Worm (Caenorhabditis elegans) whole organism, L4 larva: ENCODE measurements around the gene ceh-14.

ENCODE experiments used
- F10B5.3 ChIP-seq: sonication (generic microtip); optimal IDR thresholded peaks from 2 replicates; lab custom pipeline; 2016; ENCODE audit warnings: mild to moderate bottlenecking, missing genetic modification characterization, missing compliant biosample characterization
- F26F4.8 ChIP-seq: fragments of 200-800 bp; sonication (Bioruptor generic); conservative IDR thresholded peaks from 2 replicates; pipeline ENCODE4 v1.3.6; 2022; ENCODE audit warnings: missing genetic modification characterization, missing compliant biosample characterization
- F44E2.7 ChIP-seq: fragments of 200-800 bp; sonication (Bioruptor generic); IDR thresholded peaks from 2 replicates; pipeline ENCODE4 v2.1.2; 2022; ENCODE audit warnings: missing genetic modification characterization, missing compliant biosample characterization
- R02D3.7 ChIP-seq: fragments of 150-350 bp; sonication (generic microtip); optimal IDR thresholded peaks from 3 replicates; lab custom pipeline; 2014; ENCODE audit warnings: missing biosample characterization, missing genetic modification characterization
- T20F7.1 ChIP-seq: fragments of 200-800 bp; sonication (Bioruptor generic); optimal IDR thresholded peaks from 2 replicates; lab custom pipeline; 2018; ENCODE audit warnings: mild to moderate bottlenecking, missing genetic modification characterization, missing compliant biosample characterization
- Y48G9A.11 ChIP-seq: fragments of 200-800 bp; sonication (Bioruptor generic); IDR thresholded peaks from 2 replicates; pipeline ENCODE4 v1.3.6; 2022; ENCODE audit warnings: missing genetic modification reagents, missing genetic modification characterization, missing compliant biosample characterization
- Y5F2A.4 ChIP-seq: fragments of 200-800 bp; sonication (Bioruptor generic); optimal IDR thresholded peaks from 2 replicates; lab custom pipeline; 2018; ENCODE audit warnings: mild to moderate bottlenecking, missing genetic modification characterization, missing compliant biosample characterization
- aha-1 ChIP-seq: fragments of 150-350 bp; peaks from one replicate; lab custom pipeline; 2014; ENCODE audit warnings: missing biosample characterization, missing genetic modification characterization
- aly-2 ChIP-seq: sonication (generic microtip); optimal IDR thresholded peaks from 2 replicates; lab custom pipeline; 2018; ENCODE audit warnings: missing biosample characterization, missing genetic modification characterization
- ama-1 ChIP-seq: fragments of 150-350 bp; optimal IDR thresholded peaks from 2 replicates; lab custom pipeline; 2014; ENCODE audit warnings: inconsistent platforms, mixed read lengths
- arid-1 ChIP-seq: fragments of 200-800 bp; sonication (Bioruptor generic); conservative IDR thresholded peaks from 2 replicates; pipeline ENCODE4 v1.3.6; 2022; ENCODE audit warnings: missing genetic modification reagents, missing genetic modification characterization, missing compliant biosample characterization
- ceh-44 ChIP-seq: fragments of 200-800 bp; sonication (Bioruptor generic); IDR thresholded peaks from 2 replicates; pipeline ENCODE4 v1.3.6; 2022; ENCODE audit warnings: missing genetic modification reagents, missing genetic modification characterization, missing compliant biosample characterization
- ceh-62 ChIP-seq: sonication (generic microtip); optimal IDR thresholded peaks from 2 replicates; lab custom pipeline; 2017; ENCODE audit warnings: missing biosample characterization, missing genetic modification characterization
- cey-2 ChIP-seq: sonication (generic microtip); optimal IDR thresholded peaks from 3 replicates; lab custom pipeline; 2017; ENCODE audit warnings: missing genetic modification characterization, mild to moderate bottlenecking, missing compliant biosample characterization, antibody characterized with exemption, borderline replicate concordance; ENCODE audit not compliant: insufficient read depth
- daf-16 ChIP-seq, 3 experiments: sonication (generic microtip); optimal IDR thresholded peaks; 2 replicates each; lab custom pipeline; 2016 to 2017; ENCODE audit warnings: missing genetic modification characterization in 3 of 3, missing genetic modification reagents in 3 of 3, mild to moderate bottlenecking in 2 of 3, missing compliant biosample characterization in 2 of 3, missing biosample characterization in 1 of 3, moderate library complexity in 1 of 3
- dmd-6 ChIP-seq: fragments of 200-800 bp; sonication (Bioruptor generic); IDR thresholded peaks from 2 replicates; pipeline ENCODE4 v1.3.6; 2022; ENCODE audit warnings: missing genetic modification reagents, missing genetic modification characterization, missing compliant biosample characterization
- egl-43 ChIP-seq: fragments of 200-800 bp; sonication (Bioruptor generic); IDR thresholded peaks from 2 replicates; pipeline ENCODE4 v1.3.6; 2022; ENCODE audit warnings: missing genetic modification reagents, missing genetic modification characterization, missing compliant biosample characterization
- fkh-10 ChIP-seq: fragments of 150-350 bp; optimal IDR thresholded peaks from 2 replicates; lab custom pipeline; 2014; ENCODE audit warnings: missing biosample characterization, missing genetic modification reagents, missing genetic modification characterization
- fos-1 ChIP-seq: fragments of 150-350 bp; optimal IDR thresholded peaks from 2 replicates; lab custom pipeline; 2014; ENCODE audit warnings: missing biosample characterization, missing genetic modification characterization
- hif-1 ChIP-seq, 2 experiments: sonication (generic microtip); optimal IDR thresholded peaks; 2 replicates each; lab custom pipeline; 2016 to 2017; ENCODE audit warnings: missing compliant biosample characterization in 2 of 2, missing genetic modification characterization in 2 of 2, missing genetic modification reagents in 2 of 2, missing genotype in 2 of 2, mild to moderate bottlenecking in 1 of 2
- hlh-11 ChIP-seq: fragments of 200-800 bp; sonication (Bioruptor generic); optimal IDR thresholded peaks from 2 replicates; lab custom pipeline; 2018; ENCODE audit warnings: mild to moderate bottlenecking, missing genetic modification characterization, missing compliant biosample characterization
- hmg-1.1 ChIP-seq: fragments of 200-800 bp; sonication (Bioruptor generic); IDR thresholded peaks from 2 replicates; pipeline ENCODE4 v1.3.6; 2022; ENCODE audit warnings: missing genetic modification reagents, missing genetic modification characterization, missing compliant biosample characterization
- lin-39 ChIP-seq: fragments of 150-350 bp; optimal IDR thresholded peaks from 2 replicates; lab custom pipeline; 2014; ENCODE audit warnings: missing biosample characterization, missing genetic modification reagents, missing genetic modification characterization
- lsy-2 ChIP-seq, 2 experiments: fragments of 150-350 bp in 1 of 2; sonication (generic microtip) in 1 of 2; optimal IDR thresholded peaks; 2 replicates each; lab custom pipeline; 2014 to 2017; ENCODE audit warnings: missing biosample characterization in 2 of 2, missing genetic modification characterization in 2 of 2
- madf-5 ChIP-seq, 2 experiments: fragments of 200-800 bp; sonication (Bioruptor generic); IDR thresholded peaks; 2 replicates each; pipeline ENCODE4 v1.3.6; 2022; ENCODE audit warnings: missing compliant biosample characterization in 2 of 2, missing genetic modification characterization in 2 of 2
- mdl-1 ChIP-seq, 2 experiments: fragments of 150-350 bp in 1 of 2; sonication (generic microtip) in 1 of 2; optimal IDR thresholded peaks; 2 replicates each; lab custom pipeline; 2014 to 2017; ENCODE audit warnings: missing biosample characterization in 2 of 2, missing genetic modification characterization in 2 of 2
- mdt-29 ChIP-seq: fragments of 200-800 bp; sonication (Bioruptor generic); IDR thresholded peaks from 2 replicates; pipeline ENCODE4 v1.3.6; 2022; ENCODE audit warnings: missing genetic modification reagents, missing genetic modification characterization, missing compliant biosample characterization
- mep-1 ChIP-seq: fragments of 150-350 bp; sonication (generic microtip); optimal IDR thresholded peaks from 3 replicates; lab custom pipeline; 2014; ENCODE audit warnings: missing biosample characterization, missing genetic modification characterization
- mes-2 ChIP-seq: sonication (generic microtip); optimal IDR thresholded peaks from 2 replicates; lab custom pipeline; 2016; ENCODE audit warnings: missing genotype, mild to moderate bottlenecking, missing genetic modification characterization, missing compliant biosample characterization; ENCODE audit not compliant: poor library complexity, severe bottlenecking
- mxl-3 ChIP-seq: fragments of 200-800 bp; sonication (Bioruptor generic); optimal IDR thresholded peaks from 2 replicates; lab custom pipeline; 2018; ENCODE audit warnings: mild to moderate bottlenecking, missing genetic modification characterization, missing compliant biosample characterization
- nhr-11 ChIP-seq: fragments of 150-350 bp; optimal IDR thresholded peaks from 2 replicates; lab custom pipeline; 2014; ENCODE audit warnings: missing biosample characterization, missing genetic modification characterization
- nhr-28 ChIP-seq: fragments of 150-350 bp; optimal IDR thresholded peaks from 2 replicates; lab custom pipeline; 2014; ENCODE audit warnings: missing biosample characterization, missing genetic modification characterization
- nhr-41 ChIP-seq: fragments of 200-800 bp; sonication (Bioruptor generic); IDR thresholded peaks from 2 replicates; pipeline ENCODE4 v1.3.6; 2022; ENCODE audit warnings: missing genetic modification reagents, missing genetic modification characterization, missing compliant biosample characterization
- nhr-6 ChIP-seq: fragments of 150-350 bp; optimal IDR thresholded peaks from 2 replicates; lab custom pipeline; 2014; ENCODE audit warnings: missing biosample characterization, missing genetic modification characterization
- nhr-76 ChIP-seq: fragments of 150-350 bp; optimal IDR thresholded peaks from 2 replicates; lab custom pipeline; 2014; ENCODE audit warnings: missing biosample characterization, missing genetic modification characterization
- nhr-77 ChIP-seq: fragments of 150-350 bp; optimal IDR thresholded peaks from 2 replicates; lab custom pipeline; 2014; ENCODE audit warnings: missing biosample characterization, missing genetic modification characterization
- rbr-2 ChIP-seq: sonication (generic microtip); optimal IDR thresholded peaks from 2 replicates; lab custom pipeline; 2016; ENCODE audit warnings: missing genotype, missing genetic modification characterization, missing compliant biosample characterization
- snpc-1.2 ChIP-seq: fragments of 200-800 bp; sonication (Bioruptor generic); IDR thresholded peaks from 2 replicates; pipeline ENCODE4 v1.3.6; 2022; ENCODE audit warnings: missing genetic modification reagents, missing genetic modification characterization, missing compliant biosample characterization
- spr-1 ChIP-seq: sonication (generic microtip); optimal IDR thresholded peaks from 2 replicates; lab custom pipeline; 2016; ENCODE audit warnings: mild to moderate bottlenecking, missing genetic modification characterization, missing compliant biosample characterization
- tra-1 ChIP-seq: fragments of 200-800 bp; sonication (Bioruptor generic); IDR thresholded peaks from 2 replicates; pipeline ENCODE4 v1.3.6; 2022; ENCODE audit warnings: missing genetic modification reagents, missing genetic modification characterization, missing compliant biosample characterization
- zag-1 ChIP-seq: fragments of 150-350 bp; optimal IDR thresholded peaks from 2 replicates; lab custom pipeline; 2014; ENCODE audit warnings: missing biosample characterization, missing genetic modification characterization
- zfp-2 ChIP-seq: sonication (generic microtip); optimal IDR thresholded peaks from 2 replicates; lab custom pipeline; 2016; ENCODE audit warnings: mild to moderate bottlenecking, missing genetic modification characterization, missing compliant biosample characterization
- zfp-3 ChIP-seq: fragments of 200-800 bp; sonication (Bioruptor generic); conservative IDR thresholded peaks from 2 replicates; pipeline ENCODE4 v1.3.6; 2022; ENCODE audit warnings: missing genetic modification reagents, missing genetic modification characterization, missing compliant biosample characterization
- zip-11 ChIP-seq: fragments of 200-800 bp; sonication (Bioruptor generic); IDR thresholded peaks from 2 replicates; pipeline ENCODE4 v1.3.6; 2022; ENCODE audit warnings: missing genetic modification characterization, missing compliant biosample characterization
- ztf-11 ChIP-seq: fragments of 150-350 bp; optimal IDR thresholded peaks from 2 replicates; lab custom pipeline; 2014; ENCODE audit warnings: missing biosample characterization, missing genetic modification characterization
- ztf-7 ChIP-seq: fragments of 150-350 bp; optimal IDR thresholded peaks from 2 replicates; lab custom pipeline; 2014; ENCODE audit warnings: missing biosample characterization, missing genetic modification characterization

Gene ceh-14

ce11 chrX:7485748-7486147 lies 46.8 kb downstream of the ceh-14 start, which contains the start of gene gly-12:
gly-12 (plus strand) TSS chrX:7485864.
- peak; percentile 9 for TF ChIP-seq nhr-28 (tag; lab: Kevin White, UChicago)
- peak in 1 of 2 experiments; percentile 71 for TF ChIP-seq mdl-1 (tag; optimal IDR thresholded peaks at IDR 0.05; lab: Kevin White, UChicago)
- peak; percentile 48 for TF ChIP-seq mes-2 (tag; lab: Kevin White, UChicago)
- no peak for TF ChIP-seq aly-2
- peak; percentile 67 for TF ChIP-seq aha-1 (tag; lab: Kevin White, UChicago)
- peak; percentile 38 for TF ChIP-seq hlh-11 (tag; lab: Kevin White, UChicago)
- no peak for TF ChIP-seq F44E2.7
- peak; percentile 71 for TF ChIP-seq mxl-3
- TF ChIP-seq mep-1 (tag; lab: Kevin White, UChicago), result peak; percentile 18
- no peak for TF ChIP-seq snpc-1.2 (GFP tag; lab: Robert Waterston, UW)
- TF ChIP-seq, all 104 proteins: peak for 7

- TF ChIP-seq nhr-76, result no peak
- no peak for TF ChIP-seq lsy-2 (tag; optimal IDR thresholded peaks at IDR 0.05; lab: Kevin White, UChicago)
- TF ChIP-seq spr-1 (tag; lab: Kevin White, UChicago), result no peak
- no peak for TF ChIP-seq dmd-6 (GFP tag; lab: Robert Waterston, UW)
- no peak for TF ChIP-seq madf-5 (GFP tag; IDR thresholded peaks at IDR 0.05; lab: Robert Waterston, UW)
- TF ChIP-seq F10B5.3 (tag; lab: Kevin White, UChicago), result no peak
- no peak for TF ChIP-seq nhr-6 (tag; lab: Kevin White, UChicago)
- no peak for TF ChIP-seq cey-2 (tag; lab: Kevin White, UChicago)
- TF ChIP-seq mxl-3, result no peak
- no peak for TF ChIP-seq zag-1
- no peak for TF ChIP-seq arid-1 (GFP tag; lab: Robert Waterston, UW)
- TF ChIP-seq ceh-62 (tag; lab: Kevin White, UChicago), result no peak
- TF ChIP-seq zip-11, result no peak
- TF ChIP-seq R02D3.7, result no peak
Measured at ce11 chrX:7480756-7481155, 51.8 kb downstream of the ceh-14 start, which contains the start of gene F48E3.9. F48E3.9 (plus strand) TSS chrX:7481056.

DNA sequence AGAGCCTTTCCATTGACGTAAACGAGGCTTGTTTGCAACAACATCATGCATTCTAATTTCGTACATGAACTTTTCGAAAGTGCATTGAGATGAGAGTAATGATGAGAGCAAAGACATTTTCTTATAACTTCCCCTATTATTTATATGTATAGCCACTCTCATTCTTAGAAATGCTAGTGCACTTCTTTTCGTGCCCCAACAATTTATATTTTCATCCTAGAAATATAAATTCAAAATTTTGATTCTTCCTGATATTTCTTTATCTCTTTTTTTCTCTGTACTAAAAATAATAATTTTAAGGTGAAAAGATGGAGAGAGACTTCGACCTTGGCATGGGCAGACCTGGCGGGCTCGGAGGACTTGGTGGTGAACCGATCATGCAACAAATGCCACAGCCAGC lies 53.6 kb downstream of the ceh-14 start, which contains the start of gene mek-1:
TSS of gene mek-1 (plus strand) at position 301 of the 400 bp plus-strand sequence.
- TF ChIP-seq spr-1 (tag; lab: Kevin White, UChicago), result no peak
- TF ChIP-seq dmd-6 (GFP tag; lab: Robert Waterston, UW), result no peak
- TF ChIP-seq F26F4.8, result no peak

ce11 chrX:7478476-7478875 lies 54.1 kb downstream of the ceh-14 start:
- TF ChIP-seq nhr-6 (tag; lab: Kevin White, UChicago), result peak; percentile 40
- TF ChIP-seq nhr-28 (tag; lab: Kevin White, UChicago), result peak; percentile 42
- TF ChIP-seq daf-16 (GFP tag; optimal IDR thresholded peaks at IDR 0.05; lab: Kevin White, UChicago), result peak in 1 of 2 experiments; percentile 1
- TF ChIP-seq daf-16 (tag; optimal IDR thresholded peaks at IDR 0.05; lab: Kevin White, UChicago), result peak; percentile 47
- no peak for TF ChIP-seq ztf-7 (tag; lab: Kevin White, UChicago)
- peak; percentile 2 to 75 for TF ChIP-seq mdl-1 (tag; optimal IDR thresholded peaks at IDR 0.05; lab: Kevin White, UChicago)
- peak; percentile 3; the same call in 1 of the 2 replicates for TF ChIP-seq ceh-44 (GFP tag; lab: Robert Waterston, UW)
- no peak for TF ChIP-seq tra-1 (GFP tag; lab: Robert Waterston, UW)
- no peak for TF ChIP-seq zfp-2
- TF ChIP-seq lin-39 (tag; lab: Kevin White, UChicago), result no peak
- TF ChIP-seq egl-43, result no peak
- TF ChIP-seq fos-1 (tag; lab: Kevin White, UChicago), result no peak
- no peak for TF ChIP-seq nhr-77
- TF ChIP-seq nhr-41 (GFP tag; lab: Robert Waterston, UW), result no peak
- peak; percentile 26 for TF ChIP-seq fkh-10 (GFP tag; lab: Kevin White, UChicago)
- TF ChIP-seq zfp-3, result no peak
- peak; percentile 62 for TF ChIP-seq hmg-1.1 (GFP tag; lab: Robert Waterston, UW)
- no peak for TF ChIP-seq F44E2.7
- TF ChIP-seq nhr-11 (tag; lab: Kevin White, UChicago), result peak; percentile 43
- TF ChIP-seq T20F7.1 (GFP tag; lab: Kevin White, UChicago), result no peak
- 0 out of 2 replicates have a peak, but pooled peaks have one; percentile 16 for TF ChIP-seq mdt-29
- TF ChIP-seq hlh-11 (tag; lab: Kevin White, UChicago), result peak; percentile 59
- no peak for TF ChIP-seq ztf-11
- peak in 1 of 2 experiments; percentile 38 for TF ChIP-seq hif-1 (tag; optimal IDR thresholded peaks at IDR 0.05; lab: Kevin White, UChicago)
- no peak for TF ChIP-seq Y48G9A.11 (GFP tag; lab: Robert Waterston, UW)
- TF ChIP-seq ama-1 (lab: Kevin White, UChicago), result no peak
- peak; percentile 58 for TF ChIP-seq rbr-2 (tag; lab: Kevin White, UChicago)
- TF ChIP-seq Y5F2A.4, result no peak
